Worm (Caenorhabditis elegans): ENCODE measurements around the gene F19G12.4.

ce11 chrX:1370736-1371281 lies 46.3 kb upstream of the F19G12.4 start, which contains the start of gene F56C3.7:
- TF ChIP-seq lsy-2 (tag; optimal IDR thresholded peaks at IDR 0.05) (no peak), snpc-4 (tag; optimal IDR thresholded peaks at IDR 0.05) (no peak), mab-5 (tag; optimal IDR thresholded peaks at IDR 0.05) (no peak), mep-1 (tag; optimal IDR thresholded peaks at IDR 0.05) (no peak), flh-1 (GFP tag; optimal IDR thresholded peaks at IDR 0.05) (no peak), mls-2 (tag; optimal IDR thresholded peaks at IDR 0.05) (no peak), drap-1 (GFP tag; optimal IDR thresholded peaks at IDR 0.05) (no peak), nhr-237 (tag; optimal IDR thresholded peaks at IDR 0.05) (no peak)

All from whole organism, mixed stage, embryonic.